Worm (Caenorhabditis elegans) whole organism, L1 larva: ENCODE measurements around the gene Y73B6BL.288.
"Not testable (repeated sequence)": the region's sequence is repeated elsewhere in the genome, so short reads cannot be mapped to it uniquely, and the experiment has no call there.

Source experiments
- C04F5.9 ChIP-seq: sonication (generic microtip); optimal IDR thresholded peaks from 2 replicates; lab custom pipeline; 2016; ENCODE audit warnings: missing genetic modification characterization, missing compliant biosample characterization
- F16B12.6 ChIP-seq: fragments of 150-350 bp; optimal IDR thresholded peaks from 2 replicates; lab custom pipeline; 2014; ENCODE audit warnings: missing biosample characterization, missing genetic modification characterization
- elt-2 ChIP-seq: sonication (generic microtip); optimal IDR thresholded peaks from 2 replicates; lab custom pipeline; 2016; ENCODE audit warnings: missing genetic modification characterization, mild to moderate bottlenecking, inconsistent platforms, missing compliant biosample characterization, missing genetic modification reagents
- lsy-2 ChIP-seq, 2 experiments: fragments of 150-350 bp; optimal IDR thresholded peaks; 2 replicates each; lab custom pipeline; 2014; ENCODE audit warnings: missing biosample characterization in 2 of 2, missing genetic modification characterization in 2 of 2
- xbp-1 ChIP-seq: sonication (generic microtip); optimal IDR thresholded peaks from 2 replicates; lab custom pipeline; 2016; ENCODE audit warnings: missing genetic modification characterization, missing compliant biosample characterization

- TF ChIP-seq lsy-2 (tag; optimal IDR thresholded peaks at IDR 0.05; lab: Kevin White, UChicago); C04F5.9 (tag; lab: Kevin White, UChicago); xbp-1; elt-2 (tag; lab: Kevin White, UChicago); F16B12.6 (tag; lab: Kevin White, UChicago): not testable (repeated sequence)
Observed at ce11 chrIV:6317357-6317756, 25.0 kb downstream of the Y73B6BL.288 start, which contains the start of gene Y73B6BL.12.
